Worm (Caenorhabditis elegans): ENCODE measurements around the gene D2007.2.

- TF ChIP-seq elt-1 (tag; optimal IDR thresholded peaks at IDR 0.05; ENCODE audit: borderline replicate concordance, insufficient read depth) (no peak), lin-13 (tag; optimal IDR thresholded peaks at IDR 0.05) (no peak), bed-3 (GFP tag; optimal IDR thresholded peaks at IDR 0.05) (no peak), nhr-237 (tag; optimal IDR thresholded peaks at IDR 0.05) (no peak), nhr-28 (tag; optimal IDR thresholded peaks at IDR 0.05) (no peak)
Measured at ce11 chrIII:8161238-8161637, 12.5 kb downstream of the D2007.2 start, which contains the start of gene inpp-5K.
